Fruit fly (Drosophila melanogaster) whole organism: ENCODE measurements around the gene grn.

Experiments
- CG8478 ChIP-seq: fragments of >200 bp; optimal IDR thresholded peaks from 2 replicates; lab custom pipeline; 2018; ENCODE audit warnings: inconsistent platforms
- Dll ChIP-seq: fragments of >200 bp; optimal IDR thresholded peaks from 2 replicates; lab custom pipeline; 2017
- EcR ChIP-seq, 2 experiments: fragments of >200 bp; optimal IDR thresholded peaks; 2 replicates each; lab custom pipeline; 2017; ENCODE audit warnings: missing biosample characterization in 2 of 2, missing genetic modification characterization in 2 of 2, missing genetic modification reagents in 2 of 2
- pan ChIP-seq: fragments of >200 bp; optimal IDR thresholded peaks from 2 replicates; lab custom pipeline; 2017
- psq ChIP-seq: fragments of >200 bp; optimal IDR thresholded peaks from 2 replicates; lab custom pipeline; 2017
- usp ChIP-seq: fragments of >200 bp; optimal IDR thresholded peaks from 2 replicates; lab custom pipeline; 2017; ENCODE audit warnings: missing biosample characterization, missing genetic modification characterization, mixed read lengths

Gene grn

DNA sequence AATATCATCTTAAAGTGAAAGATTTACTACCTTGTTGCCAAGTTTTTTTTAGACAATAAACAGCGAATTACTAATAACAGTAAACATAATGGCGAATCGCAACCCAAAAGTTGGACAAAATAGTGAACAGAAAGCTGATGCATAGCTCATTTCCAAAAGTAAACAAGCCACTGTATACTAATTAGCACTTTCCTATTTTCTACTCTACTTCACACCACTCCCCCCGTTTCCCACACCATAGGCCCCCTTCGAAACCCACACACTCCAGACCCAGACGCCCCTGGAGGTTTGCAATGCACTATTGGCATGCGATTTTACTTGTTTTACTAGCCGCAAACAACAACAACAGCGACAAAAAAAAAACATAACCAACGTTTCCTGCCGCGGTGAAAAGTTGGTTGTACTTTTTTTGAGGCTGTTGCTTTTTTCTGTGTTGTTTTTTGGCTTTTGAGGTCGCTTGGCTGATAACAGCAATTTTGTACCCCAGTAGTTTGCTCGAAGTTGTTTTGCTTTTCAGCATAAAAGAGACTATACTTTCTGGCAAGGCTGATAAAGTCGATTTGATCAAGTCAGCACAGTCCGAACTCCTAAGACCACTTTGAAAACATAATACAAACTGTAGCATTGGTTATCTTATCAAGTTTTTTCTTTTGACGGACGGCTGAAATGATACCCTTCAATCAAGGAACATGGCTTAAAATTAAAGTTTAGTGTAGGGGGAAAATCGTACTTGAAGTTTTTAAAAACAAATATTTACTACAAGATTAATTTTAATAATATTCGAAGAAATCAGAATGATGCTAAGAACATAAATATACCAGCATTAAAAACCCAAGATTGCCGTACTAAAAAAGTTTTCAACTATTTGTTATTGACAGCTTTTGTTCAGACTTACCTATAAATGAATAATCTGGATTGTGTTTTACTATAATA, 74.1 kb downstream of the grn start:
- TF ChIP-seq usp (GFP tag; lab: Kevin White, UChicago), result no peak
- TF ChIP-seq psq (lab: Kevin White, UChicago), result no peak
- no peak for TF ChIP-seq CG8478 (lab: Kevin White, UChicago)
- no peak for TF ChIP-seq pan
- no peak for TF ChIP-seq EcR (GFP tag; optimal IDR thresholded peaks at IDR 0.05; lab: Kevin White, UChicago)
- no peak for TF ChIP-seq Dll (lab: Kevin White, UChicago)

DNA sequence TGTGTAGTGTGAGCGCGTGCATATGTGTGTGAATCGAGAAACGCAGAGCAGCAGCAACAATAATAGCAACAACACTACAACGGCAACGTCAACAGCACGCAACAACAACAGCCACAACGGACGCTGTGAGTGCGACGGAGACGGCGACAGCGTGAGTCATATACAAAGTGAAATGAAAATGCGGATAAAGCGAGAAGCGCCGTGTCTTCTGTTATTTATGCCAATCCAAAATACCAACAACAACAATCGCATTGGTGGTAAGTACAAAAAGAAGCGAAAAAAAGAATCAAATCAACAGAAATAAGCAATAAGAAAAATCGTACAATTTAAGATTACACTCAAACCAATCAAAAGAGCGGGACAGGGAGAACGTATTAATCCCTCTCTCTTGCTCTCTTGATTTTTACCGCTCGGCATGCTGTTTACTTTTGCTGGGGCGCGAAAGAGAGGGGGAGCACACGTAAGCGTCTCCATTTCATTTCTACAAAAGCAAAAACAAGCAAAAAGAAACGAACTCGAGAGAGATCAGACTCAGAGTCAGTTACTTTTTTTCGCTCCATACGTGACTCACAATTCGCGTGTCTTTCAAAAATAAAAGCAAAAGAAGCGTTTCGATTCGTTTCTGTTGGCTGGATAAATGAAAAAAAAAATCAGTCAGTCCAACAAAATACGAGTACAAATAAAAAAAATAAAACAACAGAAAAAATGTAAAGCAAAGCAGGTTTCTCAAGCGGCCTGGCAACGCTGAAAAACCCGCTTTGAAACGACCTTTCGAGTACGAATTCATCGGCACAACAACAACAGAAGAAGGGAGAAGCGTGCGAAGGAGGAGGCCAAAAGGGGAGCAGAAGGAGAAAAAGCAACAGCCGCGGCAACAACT, 75.2 kb downstream of the grn start:
- TF ChIP-seq EcR (GFP tag; optimal IDR thresholded peaks at IDR 0.05; lab: Kevin White, UChicago), result peak in 1 of 2 experiments; percentile 27
- TF ChIP-seq usp (GFP tag; lab: Kevin White, UChicago), result no peak
- peak; percentile 61 for TF ChIP-seq CG8478 (lab: Kevin White, UChicago)
- TF ChIP-seq Dll (lab: Kevin White, UChicago), result peak; percentile 12

DNA sequence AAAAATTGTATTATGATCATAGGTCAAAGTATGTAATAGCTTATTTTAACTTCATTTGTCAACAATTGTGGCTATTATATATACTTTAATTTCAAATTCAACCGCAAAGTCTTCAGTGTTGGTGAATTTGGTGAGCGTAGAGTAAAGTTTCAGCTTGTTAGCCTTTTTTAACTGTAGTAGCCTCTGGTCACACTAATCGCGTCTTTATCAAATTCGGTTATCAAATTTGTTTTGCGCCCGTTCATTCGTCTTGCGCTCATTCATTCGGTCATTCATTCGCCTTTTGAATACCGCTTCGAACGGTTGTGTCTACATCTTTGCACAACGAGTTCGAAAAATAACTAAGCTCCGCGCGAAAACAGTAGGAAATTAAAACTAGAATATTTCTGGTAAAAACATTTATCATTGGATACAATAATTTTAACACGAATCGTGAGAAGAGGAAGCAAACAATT, 76.1 kb downstream of the grn start, which contains the start of gene puc:
Gene puc, plus strand, starts transcription at position 245 of the 455 bp plus-strand sequence.
- TF ChIP-seq psq (lab: Kevin White, UChicago) (no peak), pan (no peak), usp (GFP tag; lab: Kevin White, UChicago) (no peak), EcR (GFP tag; optimal IDR thresholded peaks at IDR 0.05; lab: Kevin White, UChicago) (no peak), Dll (lab: Kevin White, UChicago) (no peak), CG8478 (lab: Kevin White, UChicago) (no peak)
